Fruit fly (Drosophila melanogaster) Kc167 (cell line): ENCODE results near the gene Pdf.

ENCODE experiments used
- Myc ChIP-seq: fragments of >200 bp; optimal IDR thresholded peaks from 2 replicates; lab custom pipeline; 2017; ENCODE audit warnings: missing external identifiers
- Sin3A ChIP-seq: fragments of >200 bp; optimal IDR thresholded peaks from 2 replicates; lab custom pipeline; 2018; ENCODE audit warnings: missing external identifiers
- h ChIP-seq: fragments of >200 bp; optimal IDR thresholded peaks from 3 replicates; lab custom pipeline; 2018; ENCODE audit warnings: missing external identifiers
- insv ChIP-seq: fragments of >200 bp; optimal IDR thresholded peaks from 3 replicates; lab custom pipeline; 2018; ENCODE audit warnings: missing external identifiers
- psq ChIP-seq: fragments of >200 bp; optimal IDR thresholded peaks from 2 replicates; lab custom pipeline; 2017; ENCODE audit warnings: missing external identifiers
- ttk ChIP-seq: sonication (Bioruptor generic); optimal IDR thresholded peaks from 2 replicates; lab custom pipeline; 2017; ENCODE audit warnings: missing external identifiers

Pdf gene

DNA sequence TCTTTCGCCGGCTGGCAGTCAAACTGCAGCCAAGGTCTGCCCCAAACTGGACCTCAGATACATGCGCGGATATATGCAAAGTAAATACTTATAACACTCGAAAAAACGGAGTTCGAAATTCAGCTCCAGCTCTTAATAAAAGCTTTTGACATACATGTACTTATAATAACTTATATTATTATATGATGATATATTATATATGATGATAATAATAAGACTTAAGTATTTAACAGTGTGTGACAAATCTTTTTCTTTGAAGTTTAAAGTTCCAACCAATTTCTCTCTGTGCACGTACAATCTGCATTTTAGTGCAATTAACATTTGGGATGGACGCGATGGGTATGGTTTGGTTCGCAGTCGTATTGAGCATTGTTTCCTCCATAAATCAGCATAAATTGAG is 26.3 kb downstream of the Pdf start:
- TF ChIP-seq Myc (lab: Kevin White, UChicago) (no peak), h (lab: Kevin White, UChicago) (no peak), insv (lab: Kevin White, UChicago) (no peak), Sin3A (lab: Kevin White, UChicago) (no peak)

DNA sequence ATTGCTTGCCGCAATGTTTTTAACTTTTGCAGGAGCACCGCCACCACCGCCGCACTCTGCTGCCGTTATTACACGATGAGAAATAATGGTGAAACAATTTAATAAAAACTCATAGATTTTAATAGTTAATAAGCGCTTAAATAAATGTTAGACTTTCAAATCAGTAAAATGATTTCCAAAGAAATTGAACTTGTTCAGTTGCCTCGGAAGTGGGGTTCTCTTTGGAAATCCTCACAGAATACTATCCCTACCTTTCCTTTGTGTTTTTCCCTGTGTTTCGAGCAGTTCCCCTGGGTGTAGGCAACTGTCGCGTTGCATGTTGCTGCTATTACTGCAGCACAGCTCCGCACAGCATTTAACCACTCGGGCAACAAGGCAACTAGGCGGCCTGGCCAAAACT is 27.7 kb downstream of the Pdf start:
- no peak for TF ChIP-seq ttk (lab: Kevin White, UChicago)
- TF ChIP-seq h (lab: Kevin White, UChicago), result no peak
- TF ChIP-seq Myc (lab: Kevin White, UChicago), result no peak
- no peak for TF ChIP-seq psq (lab: Kevin White, UChicago)
- no peak for TF ChIP-seq insv (lab: Kevin White, UChicago)
- TF ChIP-seq Sin3A (lab: Kevin White, UChicago), result no peak

DNA sequence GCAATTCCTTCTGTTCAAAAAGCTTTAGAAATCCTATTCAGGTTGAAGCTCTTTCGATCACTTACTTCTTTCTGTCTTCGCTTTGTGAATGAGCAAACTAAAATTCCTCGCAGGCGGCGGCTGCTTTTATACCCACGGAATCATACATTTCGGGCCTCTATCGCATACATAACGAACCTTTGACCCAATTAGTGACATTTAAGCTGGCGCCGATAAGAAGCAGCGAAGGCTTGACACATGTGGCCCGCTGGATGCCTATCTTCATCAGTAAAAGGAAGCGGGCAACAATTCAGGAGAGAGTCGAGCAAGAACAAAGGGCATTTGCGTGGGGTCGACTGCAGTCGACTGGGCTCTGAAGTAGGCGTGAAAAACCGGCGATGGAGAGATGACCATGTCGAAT is 30.3 kb downstream of the Pdf start, which contains the start of gene CG34291:
Gene CG34291, minus strand, starts transcription at position 101 of the 400 bp plus-strand sequence.
- TF ChIP-seq h (lab: Kevin White, UChicago) (no peak), insv (lab: Kevin White, UChicago) (no peak), psq (lab: Kevin White, UChicago) (no peak), Sin3A (lab: Kevin White, UChicago) (no peak), Myc (lab: Kevin White, UChicago) (no peak), ttk (lab: Kevin White, UChicago) (no peak)

DNA sequence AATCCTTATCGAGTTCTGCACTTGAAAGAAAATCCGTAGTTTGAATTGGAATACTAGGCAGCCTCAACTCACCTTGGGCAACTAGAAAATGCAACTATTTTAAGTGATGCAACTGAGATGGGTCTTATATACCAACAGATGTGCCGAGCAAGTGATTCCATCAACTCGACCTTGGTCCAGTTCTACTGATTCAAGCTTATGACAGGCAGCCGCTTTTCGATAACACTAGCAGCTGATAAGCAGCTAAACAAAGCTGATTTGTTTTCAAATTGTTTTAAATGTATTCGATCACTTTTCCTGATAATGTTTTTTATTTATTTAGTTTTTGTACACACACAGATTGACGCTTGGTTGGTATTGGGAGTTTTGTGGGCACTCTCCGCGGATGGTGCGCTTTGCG is 30.9 kb downstream of the Pdf start, which contains the start of gene CG6503:
Gene CG6503, minus strand, starts transcription at position 101 of the 400 bp plus-strand sequence.
- TF ChIP-seq Sin3A (lab: Kevin White, UChicago) (no peak), h (lab: Kevin White, UChicago) (no peak), insv (lab: Kevin White, UChicago) (no peak), psq (lab: Kevin White, UChicago) (no peak), Myc (lab: Kevin White, UChicago) (no peak), ttk (lab: Kevin White, UChicago) (no peak)

DNA sequence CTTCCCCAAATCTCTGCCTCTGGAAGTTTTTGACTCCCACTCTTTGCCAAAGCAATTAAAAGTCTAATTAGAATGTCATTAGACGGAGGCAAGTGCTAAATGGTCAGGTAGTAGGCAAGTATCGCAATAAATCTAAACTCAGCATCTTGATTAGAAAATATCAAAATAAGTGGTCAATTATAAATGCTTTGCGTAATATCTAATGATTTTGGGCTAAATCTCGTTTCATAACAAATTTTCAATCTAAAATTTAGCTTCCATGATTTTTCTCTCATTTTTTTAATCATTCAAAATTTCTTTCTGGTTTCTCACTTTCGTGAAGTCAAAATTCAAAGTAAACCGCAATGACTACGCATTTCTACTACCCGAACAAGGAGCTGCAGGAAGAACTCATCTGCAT is 42.2 kb downstream of the Pdf start, which contains the start of gene Ald2:
Gene Ald2, plus strand, starts transcription at position 301 of the 400 bp plus-strand sequence.
- no peak for TF ChIP-seq insv (lab: Kevin White, UChicago)
- TF ChIP-seq psq (lab: Kevin White, UChicago), result no peak
- no peak for TF ChIP-seq ttk (lab: Kevin White, UChicago)
- TF ChIP-seq h (lab: Kevin White, UChicago), result no peak
- TF ChIP-seq Sin3A (lab: Kevin White, UChicago), result no peak

DNA sequence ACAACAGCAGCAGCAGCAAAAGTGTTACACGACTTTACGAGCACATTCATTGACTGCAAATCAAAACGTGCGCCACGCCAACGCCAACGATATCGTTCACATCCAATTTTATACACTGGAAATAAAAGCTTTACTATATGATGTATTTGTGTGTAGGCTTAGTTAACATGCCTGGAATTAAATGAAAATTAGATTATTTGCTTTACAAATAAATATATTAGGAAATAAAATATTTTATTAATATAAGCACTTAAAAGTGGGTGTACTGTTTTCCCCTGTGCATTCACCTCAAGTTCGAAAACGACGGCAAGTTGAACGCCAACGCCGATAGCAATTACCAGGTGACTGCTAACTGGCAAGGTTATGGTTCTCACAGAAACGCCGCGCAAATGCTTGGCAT is 46.2 kb downstream of the Pdf start:
- TF ChIP-seq Sin3A (lab: Kevin White, UChicago), result no peak
- TF ChIP-seq Myc (lab: Kevin White, UChicago), result no peak
- no peak for TF ChIP-seq ttk (lab: Kevin White, UChicago)
- TF ChIP-seq psq (lab: Kevin White, UChicago), result no peak
- no peak for TF ChIP-seq insv (lab: Kevin White, UChicago)
- no peak for TF ChIP-seq h (lab: Kevin White, UChicago)
